Comparison of ENCODE assay signal across 1 fruit fly cellular context in genomic region chr3R:30827544-30827943, dm6.
TF ChIP-seq lines count a peak whose summit lies in the region.

Gene CG15544, plus strand, starts transcription at chr3R:30827819.

TF ChIP-seq in whole organism, embryonic, 481 proteins besides CTCF, POLR2A, EP300 and RAD21 (continued from another document):
- TF ChIP-seq lov (optimal IDR thresholded peaks at IDR 0.05; lab: Kevin White, UChicago) (no peak), lov (GFP tag; IDR thresholded peaks at IDR 0.05; lab: Robert Waterston, UW) (no peak), grn (GFP tag; optimal IDR thresholded peaks at IDR 0.05; lab: Kevin White, UChicago) (peak; percentile 29), CG12769 (tag; optimal IDR thresholded peaks at IDR 0.05; lab: Kevin White, UChicago) (no peak), Sry-δ (GFP tag; optimal IDR thresholded peaks at IDR 0.05; lab: Kevin White, UChicago) (no peak), z (GFP tag; IDR thresholded peaks at IDR 0.05; lab: Robert Waterston, UW) (no peak), CG10274 (GFP tag; optimal IDR thresholded peaks at IDR 0.05; lab: Kevin White, UChicago) (no peak), slbo (GFP tag; IDR thresholded peaks at IDR 0.05; lab: Robert Waterston, UW) (no peak), jumu (GFP tag; optimal IDR thresholded peaks at IDR 0.05; lab: Kevin White, UChicago) (no peak), CoRest (tag; optimal IDR thresholded peaks at IDR 0.05; lab: Kevin White, UChicago) (no peak), CG15601 (tag; optimal IDR thresholded peaks at IDR 0.05; lab: Kevin White, UChicago) (no peak), sens-2 (GFP tag; IDR thresholded peaks at IDR 0.05; lab: Robert Waterston, UW) (no peak), Fer3 (tag; optimal IDR thresholded peaks at IDR 0.05; lab: Kevin White, UChicago) (no peak), nerfin-1 (tag; optimal IDR thresholded peaks at IDR 0.05; lab: Kevin White, UChicago) (no peak), dysf (GFP tag; IDR thresholded peaks at IDR 0.05; lab: Robert Waterston, UW) (no peak), Atf-2 (GFP tag; optimal IDR thresholded peaks at IDR 0.05; lab: Kevin White, UChicago) (no peak), pzg (GFP tag; optimal IDR thresholded peaks at IDR 0.05; lab: Kevin White, UChicago) (no peak), CG32532 (GFP tag; IDR thresholded peaks at IDR 0.05; lab: Robert Waterston, UW) (no peak), al (GFP tag; IDR thresholded peaks at IDR 0.05; lab: Robert Waterston, UW) (no peak), seq (GFP tag; IDR thresholded peaks at IDR 0.05; lab: Robert Waterston, UW) (no peak), BtbVII (GFP tag; optimal IDR thresholded peaks at IDR 0.05; lab: Kevin White, UChicago) (no peak), sd (tag; optimal IDR thresholded peaks at IDR 0.05; lab: Kevin White, UChicago) (peak; percentile 31), Nf-YC (tag; optimal IDR thresholded peaks at IDR 0.05; lab: Kevin White, UChicago) (no peak), CG8924 (tag; optimal IDR thresholded peaks at IDR 0.05; lab: Kevin White, UChicago) (no peak), Ssrp (tag; optimal IDR thresholded peaks at IDR 0.05; lab: Kevin White, UChicago) (no peak), chinmo (GFP tag; IDR thresholded peaks at IDR 0.05; lab: Robert Waterston, UW; ENCODE audit: partially characterized antibody) (0 out of 4 replicates have a peak, but pooled peaks have one; percentile 43), luna (GFP tag; optimal IDR thresholded peaks at IDR 0.05; lab: Kevin White, UChicago) (no peak), gsb-n (tag; optimal IDR thresholded peaks at IDR 0.05; lab: Kevin White, UChicago) (no peak), CG10147 (GFP tag; optimal IDR thresholded peaks at IDR 0.05; lab: Kevin White, UChicago) (no peak), peb (GFP tag; IDR thresholded peaks at IDR 0.05; lab: Robert Waterston, UW) (no peak), ab (GFP tag; optimal IDR thresholded peaks at IDR 0.05; lab: Kevin White, UChicago) (no peak), CG30020 (tag; optimal IDR thresholded peaks at IDR 0.05; lab: Kevin White, UChicago) (no peak), ro (GFP tag; IDR thresholded peaks at IDR 0.05; lab: Robert Waterston, UW) (no peak), Bdp1 (GFP tag; optimal IDR thresholded peaks at IDR 0.05; lab: Kevin White, UChicago) (no peak), Trl (optimal IDR thresholded peaks at IDR 0.05; lab: Kevin White, UChicago) (no peak), Trl (GFP tag; optimal IDR thresholded peaks at IDR 0.05; lab: Kevin White, UChicago) (no peak), yki (optimal IDR thresholded peaks at IDR 0.05; lab: Kevin White, UChicago) (no peak), pum (GFP tag; optimal IDR thresholded peaks at IDR 0.05; lab: Kevin White, UChicago) (no peak), Sox100B (GFP tag; optimal IDR thresholded peaks at IDR 0.05; lab: Kevin White, UChicago) (no peak), CG12391 (tag; optimal IDR thresholded peaks at IDR 0.05; lab: Kevin White, UChicago) (no peak), CG4730 (GFP tag; IDR thresholded peaks at IDR 0.05; lab: Robert Waterston, UW) (no peak)
